Fruit fly (Drosophila melanogaster) whole organism, wandering third instar larva: ENCODE results near the gene CG9098.

Experiments used
- Myc ChIP-seq: fragments of >200 bp; optimal IDR thresholded peaks from 2 replicates; lab custom pipeline; 2017
- Vsx2 ChIP-seq: fragments of 200-300, 225-300 bp; sonication (Bioruptor generic); optimal IDR thresholded peaks from 2 replicates; lab custom pipeline; 2018; ENCODE audit warnings: missing biosample characterization, missing genetic modification characterization; ENCODE audit not compliant: partially characterized antibody
- br ChIP-seq: fragments of 200-800 bp; sonication (Bioruptor generic); optimal IDR thresholded peaks from 2 replicates; lab custom pipeline; 2016; ENCODE audit warnings: missing biosample characterization, missing genetic modification characterization
- dmrt93B ChIP-seq: fragments of 200-800 bp; sonication (Bioruptor generic); optimal IDR thresholded peaks from 2 replicates; lab custom pipeline; 2018; ENCODE audit warnings: missing biosample characterization, mild to moderate bottlenecking, missing genetic modification characterization
- fru ChIP-seq: fragments of 200-800 bp; sonication (Bioruptor generic); optimal IDR thresholded peaks from 3 replicates; lab custom pipeline; 2016; ENCODE audit warnings: missing biosample characterization, mild to moderate bottlenecking, missing genetic modification characterization
- h ChIP-seq: fragments of 200-800 bp; sonication (Bioruptor generic); optimal IDR thresholded peaks from 3 replicates; lab custom pipeline; 2016; ENCODE audit warnings: missing biosample characterization, mild to moderate bottlenecking, missing genetic modification characterization
- pan ChIP-seq: fragments of >200 bp; optimal IDR thresholded peaks from 2 replicates; lab custom pipeline; 2017
- psq ChIP-seq: fragments of 200-800 bp; sonication (Bioruptor generic); optimal IDR thresholded peaks from 3 replicates; lab custom pipeline; 2017; ENCODE audit warnings: missing biosample characterization, mild to moderate bottlenecking, missing genetic modification characterization, moderate library complexity

DNA sequence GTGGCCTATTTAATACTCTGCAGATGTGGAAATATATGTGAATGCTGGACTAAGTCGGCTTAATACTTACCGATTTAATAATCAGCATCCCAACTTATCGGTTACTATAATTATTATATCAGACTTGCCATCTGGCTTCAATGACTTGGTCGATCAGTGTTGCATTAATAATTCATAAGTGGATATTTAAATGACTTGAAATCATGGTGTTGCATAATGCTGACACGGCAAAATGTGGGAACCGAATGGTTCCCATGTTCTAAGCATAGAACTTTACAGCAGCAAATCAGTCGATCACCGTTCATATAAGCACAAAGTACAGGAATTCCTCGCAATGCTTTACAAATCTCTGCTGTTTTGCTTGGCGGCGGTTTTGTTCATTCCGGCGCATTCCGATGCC, 48.1 kb upstream of the CG9098 start, which contains the start of gene CG34180:
- TF ChIP-seq fru (GFP tag; lab: Kevin White, UChicago) (no peak), pan (lab: Kevin White, UChicago) (no peak), br (GFP tag; lab: Kevin White, UChicago) (no peak), Myc (lab: Kevin White, UChicago) (no peak), Vsx2 (no peak), psq (GFP tag; lab: Kevin White, UChicago) (no peak), h (no peak), dmrt93B (GFP tag; lab: Kevin White, UChicago) (no peak)
